Worm (Caenorhabditis elegans) whole organism, midembryonic: Measurements from ENCODE around the gene ccdc-149.

Experiments
- flt-1 ChIP-seq: fragments of 200-800 bp; sonication (Bioruptor generic); IDR thresholded peaks from 2 replicates; pipeline ENCODE4 v1.3.6; 2022; ENCODE audit warnings: missing genetic modification characterization, missing compliant biosample characterization
- med-1 ChIP-seq: sonication (generic microtip); optimal IDR thresholded peaks from 2 replicates; lab custom pipeline; 2017; ENCODE audit warnings: missing genetic modification characterization, mild to moderate bottlenecking, missing compliant biosample characterization, antibody characterized with exemption, missing genetic modification reagents; ENCODE audit not compliant: insufficient read depth
- tab-1 ChIP-seq: fragments of 200-800 bp; sonication (Bioruptor generic); IDR thresholded peaks from 2 replicates; pipeline ENCODE4 v1.3.6; 2022; ENCODE audit warnings: missing genetic modification characterization, missing compliant biosample characterization
- ztf-29 ChIP-seq: fragments of 200-800 bp; sonication (Bioruptor generic); IDR thresholded peaks from 2 replicates; pipeline ENCODE4 v1.3.6; 2022; ENCODE audit warnings: missing genetic modification reagents, missing genetic modification characterization, missing compliant biosample characterization

ce11 chrX:11560615-11561014 lies 49.4 kb upstream of the ccdc-149 start, which contains the start of gene lev-8:
- no peak for TF ChIP-seq med-1
- no peak for TF ChIP-seq ztf-29 (GFP tag; lab: Robert Waterston, UW)
- no peak for TF ChIP-seq flt-1
- TF ChIP-seq tab-1 (GFP tag; lab: Robert Waterston, UW): no peak
